Fruit fly (Drosophila melanogaster) whole organism: ENCODE results near the gene CG11858.

Experiments
- CG8478 ChIP-seq: fragments of >200 bp; optimal IDR thresholded peaks from 2 replicates; lab custom pipeline; 2018; ENCODE audit warnings: inconsistent platforms
- Dll ChIP-seq: fragments of >200 bp; optimal IDR thresholded peaks from 2 replicates; lab custom pipeline; 2017
- EcR ChIP-seq, 2 experiments: fragments of >200 bp; optimal IDR thresholded peaks; 2 replicates each; lab custom pipeline; 2017; ENCODE audit warnings: missing biosample characterization in 2 of 2, missing genetic modification characterization in 2 of 2, missing genetic modification reagents in 2 of 2
- pan ChIP-seq: fragments of >200 bp; optimal IDR thresholded peaks from 2 replicates; lab custom pipeline; 2017
- psq ChIP-seq: fragments of >200 bp; optimal IDR thresholded peaks from 2 replicates; lab custom pipeline; 2017
- usp ChIP-seq: fragments of >200 bp; optimal IDR thresholded peaks from 2 replicates; lab custom pipeline; 2017; ENCODE audit warnings: missing biosample characterization, missing genetic modification characterization, mixed read lengths

DNA sequence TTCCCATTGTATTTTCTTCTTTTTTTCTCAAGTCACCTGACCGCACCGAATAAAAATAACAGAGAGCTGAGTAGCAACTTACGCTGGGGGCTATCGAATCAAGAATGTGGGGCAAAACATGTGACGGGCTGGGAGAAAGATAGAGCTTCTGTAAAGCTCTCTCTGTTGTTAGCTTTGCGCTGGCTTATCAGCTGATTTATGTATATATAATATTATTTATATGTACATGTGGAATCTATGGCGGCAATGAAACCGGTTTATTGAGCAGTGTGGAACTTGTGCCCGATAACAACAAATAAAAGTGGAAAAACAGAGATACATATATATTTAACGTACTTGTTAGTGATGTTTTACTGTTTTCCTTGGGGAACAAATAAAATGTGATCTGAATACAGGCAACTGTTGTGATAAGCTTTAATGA, 30.3 kb downstream of the CG11858 start, which contains the start of gene CG31098:
- TF ChIP-seq pan (lab: Kevin White, UChicago) = no peak
- no peak for TF ChIP-seq psq
- no peak for TF ChIP-seq CG8478 (lab: Kevin White, UChicago)
- no peak for TF ChIP-seq usp
- no peak for TF ChIP-seq EcR (GFP tag; optimal IDR thresholded peaks at IDR 0.05; lab: Kevin White, UChicago)
- TF ChIP-seq Dll (lab: Kevin White, UChicago) = no peak
